Worm (Caenorhabditis elegans): ENCODE measurements around the gene F25E5.16.

Gene F25E5.16

DNA sequence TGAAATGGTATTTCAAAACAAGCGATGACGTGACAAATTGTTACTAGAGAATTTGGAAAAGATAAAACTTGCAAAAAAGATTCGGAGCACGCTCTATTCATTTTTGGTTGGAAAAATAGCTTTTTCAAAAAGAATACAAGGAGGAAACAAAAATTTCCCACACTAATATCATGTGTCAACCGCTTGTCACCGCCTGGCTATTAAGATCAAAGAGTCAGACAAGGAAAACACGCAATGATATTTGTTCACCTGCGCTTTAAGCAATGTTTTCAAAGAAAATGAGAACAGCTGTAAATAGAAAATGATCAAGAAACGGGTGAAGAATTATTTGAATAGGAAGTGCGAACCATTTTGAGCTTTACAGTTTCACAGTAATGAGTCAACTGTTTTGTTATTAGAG, 38.7 kb downstream of the F25E5.16 start, which contains the start of gene srh-125:
TSS of gene srh-125 (minus strand) at position 101 of the 400 bp plus-strand sequence.
- no peak for TF ChIP-seq nhr-2 (tag; optimal IDR thresholded peaks at IDR 0.05)

- TF ChIP-seq hlh-1 (tag; optimal IDR thresholded peaks at IDR 0.05): no peak
- TF ChIP-seq unc-120 (tag; optimal IDR thresholded peaks at IDR 0.05; ENCODE audit: poor library complexity, severe bottlenecking): no peak
- TF ChIP-seq nhr-2 (tag; optimal IDR thresholded peaks at IDR 0.05): no peak
- TF ChIP-seq nhr-76 (tag; optimal IDR thresholded peaks at IDR 0.05): no peak
- TF ChIP-seq zip-8 (tag; optimal IDR thresholded peaks at IDR 0.05): no peak
- no peak for TF ChIP-seq mls-2 (tag; optimal IDR thresholded peaks at IDR 0.05)
- TF ChIP-seq flh-1 (GFP tag; optimal IDR thresholded peaks at IDR 0.05): no peak
- TF ChIP-seq sptf-1 (tag; optimal IDR thresholded peaks at IDR 0.05): no peak
- no peak for TF ChIP-seq nhr-28 (tag; optimal IDR thresholded peaks at IDR 0.05)
- no peak for TF ChIP-seq drap-1 (GFP tag; optimal IDR thresholded peaks at IDR 0.05)
- no peak for TF ChIP-seq snpc-4 (tag; optimal IDR thresholded peaks at IDR 0.05)
Measured at ce11 chrV:7478404-7478803, 40.3 kb downstream of the F25E5.16 start, which contains the start of gene str-190. str-190 (minus strand) TSS chrV:7478504.

DNA sequence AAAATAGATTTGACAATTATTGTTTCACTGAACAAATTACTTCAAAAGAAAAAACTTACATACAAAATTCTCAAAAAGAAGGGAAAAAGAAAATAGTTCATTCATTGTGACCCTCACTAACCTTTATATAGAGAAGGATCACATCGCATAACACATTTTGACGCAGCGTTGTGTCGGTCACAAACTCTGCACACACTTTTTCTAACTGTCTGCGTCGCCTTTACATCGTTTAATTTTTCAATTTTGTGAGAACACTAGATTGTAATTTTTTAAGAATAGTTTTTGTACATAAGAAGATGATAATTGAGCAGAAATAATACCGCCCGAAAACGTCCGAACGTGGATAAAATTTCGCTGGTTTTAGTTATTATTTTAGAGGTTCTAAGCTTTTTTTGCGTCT, 42.9 kb downstream of the F25E5.16 start, which contains the start of gene C18B10.6:
TSS of gene C18B10.6 (minus strand) at position 101 of the 400 bp plus-strand sequence.
- TF ChIP-seq sptf-1 (tag; optimal IDR thresholded peaks at IDR 0.05) (no peak), tbx-8 (GFP tag; optimal IDR thresholded peaks at IDR 0.05) (no peak), snpc-4 (tag; optimal IDR thresholded peaks at IDR 0.05) (no peak), bed-3 (GFP tag; optimal IDR thresholded peaks at IDR 0.05) (no peak), ztf-11 (tag; optimal IDR thresholded peaks at IDR 0.05) (no peak), sem-2 (GFP tag; optimal IDR thresholded peaks at IDR 0.05) (no peak), pha-4 (tag; optimal IDR thresholded peaks at IDR 0.05) (no peak), zip-8 (tag; optimal IDR thresholded peaks at IDR 0.05) (no peak), hlh-1 (tag; optimal IDR thresholded peaks at IDR 0.05) (no peak), cnd-1 (tag; optimal IDR thresholded peaks at IDR 0.05) (no peak), nhr-76 (tag; optimal IDR thresholded peaks at IDR 0.05) (no peak), mls-2 (tag; optimal IDR thresholded peaks at IDR 0.05) (no peak), ceh-83 (GFP tag; optimal IDR thresholded peaks at IDR 0.05) (no peak), ham-2 (GFP tag; optimal IDR thresholded peaks at IDR 0.05) (no peak), mab-5 (tag; optimal IDR thresholded peaks at IDR 0.05) (no peak)

ce11 chrV:7485000-7485399, 46.9 kb downstream of the F25E5.16 start, which contains the start of gene srbc-8:
srbc-8 (minus strand) TSS chrV:7485100.
- TF ChIP-seq M03D4.4 (tag; optimal IDR thresholded peaks at IDR 0.05): no peak
- TF ChIP-seq flh-1 (GFP tag; optimal IDR thresholded peaks at IDR 0.05): no peak
- no peak for TF ChIP-seq tbx-8 (GFP tag; optimal IDR thresholded peaks at IDR 0.05)
- no peak for TF ChIP-seq zip-8 (tag; optimal IDR thresholded peaks at IDR 0.05)
- TF ChIP-seq nhr-2 (tag; optimal IDR thresholded peaks at IDR 0.05): no peak
- TF ChIP-seq snpc-4 (tag; optimal IDR thresholded peaks at IDR 0.05): no peak
- no peak for TF ChIP-seq cnd-1 (tag; optimal IDR thresholded peaks at IDR 0.05)
- no peak for TF ChIP-seq sem-2 (GFP tag; optimal IDR thresholded peaks at IDR 0.05)
- TF ChIP-seq ham-2 (GFP tag; optimal IDR thresholded peaks at IDR 0.05): no peak
- no peak for TF ChIP-seq nhr-76 (tag; optimal IDR thresholded peaks at IDR 0.05)
- no peak for TF ChIP-seq ztf-11 (tag; optimal IDR thresholded peaks at IDR 0.05)
- no peak for TF ChIP-seq hlh-1 (tag; optimal IDR thresholded peaks at IDR 0.05)
- no peak for TF ChIP-seq ceh-83 (GFP tag; optimal IDR thresholded peaks at IDR 0.05)
- no peak for TF ChIP-seq pha-4 (tag; optimal IDR thresholded peaks at IDR 0.05)
- TF ChIP-seq mls-2 (tag; optimal IDR thresholded peaks at IDR 0.05): no peak
- TF ChIP-seq nhr-237 (tag; optimal IDR thresholded peaks at IDR 0.05): no peak

- TF ChIP-seq lsy-2 (tag; optimal IDR thresholded peaks at IDR 0.05) (no peak), hlh-1 (tag; optimal IDR thresholded peaks at IDR 0.05) (no peak), unc-39 (tag; optimal IDR thresholded peaks at IDR 0.05) (no peak), ces-1 (GFP tag; optimal IDR thresholded peaks at IDR 0.05) (no peak), snpc-4 (tag; optimal IDR thresholded peaks at IDR 0.05) (no peak), cnd-1 (tag; optimal IDR thresholded peaks at IDR 0.05) (no peak), drap-1 (GFP tag; optimal IDR thresholded peaks at IDR 0.05) (no peak), elt-1 (tag; optimal IDR thresholded peaks at IDR 0.05; ENCODE audit: borderline replicate concordance, insufficient read depth) (no peak), lin-13 (tag; optimal IDR thresholded peaks at IDR 0.05) (no peak)
Measured at ce11 chrV:7487518-7487917, 49.4 kb downstream of the F25E5.16 start, which contains the start of gene srbc-7. srbc-7 (minus strand) TSS chrV:7487618.
